Worm (Caenorhabditis elegans) whole organism, L1 larva: ENCODE results near the gene F46H5.5.

Experiments
- Y116A8C.19 ChIP-seq: sonication (generic microtip); optimal IDR thresholded peaks from 2 replicates; lab custom pipeline; 2016; ENCODE audit warnings: missing compliant biosample characterization, missing genetic modification characterization, borderline replicate concordance
- alr-1 ChIP-seq: fragments of 200-800 bp; sonication (Bioruptor generic); optimal IDR thresholded peaks from 2 replicates; lab custom pipeline; 2018; ENCODE audit warnings: borderline replicate concordance, mild to moderate bottlenecking, missing genetic modification characterization, missing compliant biosample characterization
- ama-1 ChIP-seq: fragments of 150-350 bp; optimal IDR thresholded peaks from 2 replicates; lab custom pipeline; 2014
- blmp-1 ChIP-seq: fragments of 150-350 bp; optimal IDR thresholded peaks from 2 replicates; lab custom pipeline; 2014; ENCODE audit warnings: missing biosample characterization, missing genetic modification characterization
- ceh-8 ChIP-seq: fragments of 200-800 bp; sonication (Bioruptor generic); optimal IDR thresholded peaks from 2 replicates; lab custom pipeline; 2018; ENCODE audit warnings: mild to moderate bottlenecking, missing genetic modification characterization, moderate library complexity, missing compliant biosample characterization
- ceh-82 ChIP-seq, 3 experiments: fragments of 150-350 bp in 1 of 3; sonication (generic microtip) in 2 of 3; optimal IDR thresholded peaks; 2 replicates each; lab custom pipeline; 2014 to 2017; ENCODE audit warnings: missing biosample characterization in 3 of 3, missing genetic modification characterization in 3 of 3
- ceh-90 ChIP-seq: sonication (generic microtip); optimal IDR thresholded peaks from 2 replicates; lab custom pipeline; 2016; ENCODE audit warnings: missing genetic modification characterization, missing compliant biosample characterization
- ces-1 ChIP-seq: fragments of 150-350 bp; optimal IDR thresholded peaks from 2 replicates; lab custom pipeline; 2014; ENCODE audit warnings: missing biosample characterization, missing genetic modification reagents, missing genetic modification characterization
- dpl-1 ChIP-seq, 3 experiments: fragments of 150-350 bp in 2 of 3; sonication (generic microtip) in 1 of 3; optimal IDR thresholded peaks; 2 replicates each; lab custom pipeline; 2014 to 2017; ENCODE audit warnings: missing biosample characterization in 3 of 3, missing genetic modification characterization in 3 of 3, missing genetic modification reagents in 3 of 3
- efl-1 ChIP-seq, 4 experiments: fragments of 150-350 bp; optimal IDR thresholded peaks in 3 of 4; peaks in 1 of 4; 1 replicate in 1 of 4; 2 replicates in 3 of 4; lab custom pipeline; 2014; ENCODE audit warnings: missing biosample characterization in 2 of 4, missing genetic modification characterization in 2 of 4, missing genetic modification reagents in 2 of 4
- egl-27 ChIP-seq, 2 experiments: fragments of 150-350 bp in 1 of 2; sonication (generic microtip); optimal IDR thresholded peaks; 3 replicates each; lab custom pipeline; 2017 to 2018; ENCODE audit warnings: missing biosample characterization in 2 of 2, missing genetic modification characterization in 2 of 2, missing genetic modification reagents in 2 of 2
- elt-2 ChIP-seq: sonication (generic microtip); optimal IDR thresholded peaks from 2 replicates; lab custom pipeline; 2016; ENCODE audit warnings: missing genetic modification characterization, mild to moderate bottlenecking, inconsistent platforms, missing compliant biosample characterization, missing genetic modification reagents
- fkh-8 ChIP-seq: sonication (generic microtip); optimal IDR thresholded peaks from 2 replicates; lab custom pipeline; 2016; ENCODE audit warnings: mild to moderate bottlenecking, missing genetic modification characterization, missing compliant biosample characterization
- hpl-2 ChIP-seq: fragments of 150-350 bp; optimal IDR thresholded peaks from 2 replicates; lab custom pipeline; 2014; ENCODE audit warnings: missing biosample characterization, missing genetic modification reagents, missing genetic modification characterization
- isw-1 ChIP-seq: fragments of 200-800 bp; sonication (Bioruptor generic); IDR thresholded peaks from 2 replicates; pipeline ENCODE4 v1.3.6; 2022; ENCODE audit warnings: missing genetic modification characterization, missing compliant biosample characterization
- lin-13 ChIP-seq: fragments of 150-350 bp; optimal IDR thresholded peaks from 2 replicates; lab custom pipeline; 2014; ENCODE audit warnings: missing biosample characterization, missing genetic modification reagents, missing genetic modification characterization
- lin-14 ChIP-seq: fragments of 200-800 bp; sonication (Bioruptor generic); optimal IDR thresholded peaks from 2 replicates; lab custom pipeline; 2018; ENCODE audit warnings: mild to moderate bottlenecking, missing genetic modification characterization, moderate library complexity, missing compliant biosample characterization
- lir-3 ChIP-seq: sonication (generic microtip); optimal IDR thresholded peaks from 2 replicates; lab custom pipeline; 2016; ENCODE audit warnings: mild to moderate bottlenecking, missing genetic modification characterization, moderate library complexity, missing compliant biosample characterization; ENCODE audit not compliant: poor library complexity
- lsy-2 ChIP-seq, 2 experiments: fragments of 150-350 bp; optimal IDR thresholded peaks; 2 replicates each; lab custom pipeline; 2014; ENCODE audit warnings: missing biosample characterization in 2 of 2, missing genetic modification characterization in 2 of 2
- mef-2 ChIP-seq: fragments of 150-350 bp; optimal IDR thresholded peaks from 2 replicates; lab custom pipeline; 2014; ENCODE audit warnings: missing biosample characterization, missing genetic modification characterization
- mep-1 ChIP-seq: fragments of 150-350 bp; optimal IDR thresholded peaks from 2 replicates; lab custom pipeline; 2014; ENCODE audit warnings: missing biosample characterization, missing genetic modification characterization
- nhr-12 ChIP-seq: sonication (generic microtip); optimal IDR thresholded peaks from 2 replicates; lab custom pipeline; 2017; ENCODE audit warnings: missing biosample characterization, missing genetic modification characterization
- nhr-19 ChIP-seq: fragments of 200-800 bp; sonication (Bioruptor generic); conservative IDR thresholded peaks from 2 replicates; pipeline ENCODE4 v1.3.6; 2022; ENCODE audit warnings: missing genetic modification characterization, missing compliant biosample characterization
- nhr-20 ChIP-seq: sonication (generic microtip); optimal IDR thresholded peaks from 2 replicates; lab custom pipeline; 2016; ENCODE audit warnings: mild to moderate bottlenecking, missing genetic modification characterization, missing compliant biosample characterization
- nhr-28 ChIP-seq: fragments of 150-350 bp; optimal IDR thresholded peaks from 2 replicates; lab custom pipeline; 2014; ENCODE audit warnings: missing biosample characterization, missing genetic modification characterization
- nhr-47 ChIP-seq: sonication (generic microtip); optimal IDR thresholded peaks from 2 replicates; lab custom pipeline; 2016; ENCODE audit warnings: mild to moderate bottlenecking, missing genetic modification characterization, moderate library complexity, missing compliant biosample characterization
- nhr-76 ChIP-seq: sonication (generic microtip); optimal IDR thresholded peaks from 2 replicates; lab custom pipeline; 2017; ENCODE audit warnings: missing biosample characterization, missing genetic modification characterization
- nhr-77 ChIP-seq: fragments of 150-350 bp; optimal IDR thresholded peaks from 2 replicates; lab custom pipeline; 2014; ENCODE audit warnings: missing biosample characterization, missing genetic modification characterization
- nhr-85 ChIP-seq: sonication (generic microtip); peaks from one replicate; lab custom pipeline; 2016; ENCODE audit warnings: missing genetic modification characterization, inconsistent platforms, missing compliant biosample characterization
- pqm-1 ChIP-seq: sonication (generic microtip); optimal IDR thresholded peaks from 3 replicates; lab custom pipeline; 2017; ENCODE audit warnings: missing biosample characterization, missing genetic modification characterization
- skn-1 ChIP-seq: fragments of 150-350 bp; optimal IDR thresholded peaks from 2 replicates; lab custom pipeline; 2014; ENCODE audit warnings: missing biosample characterization, missing genetic modification characterization
- snpc-4 ChIP-seq: fragments of 150-350 bp; optimal IDR thresholded peaks from 2 replicates; lab custom pipeline; 2014; ENCODE audit warnings: missing biosample characterization, missing genetic modification characterization
- unc-30 ChIP-seq: sonication (generic microtip); optimal IDR thresholded peaks from 2 replicates; lab custom pipeline; 2017; ENCODE audit warnings: missing biosample characterization, missing genetic modification characterization
- unc-86 ChIP-seq: sonication (generic microtip); optimal IDR thresholded peaks from 2 replicates; lab custom pipeline; 2016; ENCODE audit warnings: missing genetic modification characterization, missing compliant biosample characterization
- unc-98 ChIP-seq: fragments of 200-800 bp; sonication (Bioruptor generic); IDR thresholded peaks from 2 replicates; pipeline ENCODE4 v1.3.6; 2022; ENCODE audit warnings: missing genetic modification characterization, missing compliant biosample characterization
- vab-15 ChIP-seq: sonication (generic microtip); optimal IDR thresholded peaks from 2 replicates; lab custom pipeline; 2017; ENCODE audit warnings: missing genotype, mild to moderate bottlenecking, missing genetic modification characterization, missing compliant biosample characterization
- ztf-11 ChIP-seq, 2 experiments: sonication (generic microtip); optimal IDR thresholded peaks; 2 replicates each; lab custom pipeline; 2016 to 2017; ENCODE audit warnings: missing genetic modification characterization in 2 of 2, missing biosample characterization in 1 of 2, missing compliant biosample characterization in 1 of 2

The F46H5.5 gene

DNA sequence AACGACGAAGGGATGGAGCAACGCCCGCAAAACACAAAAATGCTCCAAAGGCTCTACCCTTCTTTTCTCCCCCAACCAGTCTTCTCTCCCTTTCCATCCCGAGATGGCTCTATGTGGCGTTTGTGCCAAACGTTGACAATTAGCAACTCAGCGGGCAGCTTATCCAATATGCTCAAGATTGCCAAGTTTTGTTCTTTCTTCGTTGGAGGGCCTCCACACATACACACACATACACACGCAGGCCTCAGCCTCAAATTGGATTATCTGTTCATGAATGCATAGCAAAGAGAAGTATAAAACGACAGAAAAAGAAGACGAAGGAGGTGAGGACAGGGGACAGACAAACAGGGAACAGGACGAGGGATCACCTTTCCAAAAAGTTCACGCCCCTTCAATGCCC lies 24.6 kb upstream of the F46H5.5 start:
- TF ChIP-seq lin-14 (GFP tag; lab: Kevin White, UChicago) (peak; percentile 74), ceh-82 (tag; optimal IDR thresholded peaks at IDR 0.05; lab: Kevin White, UChicago) (peak in 1 of 3 experiments; percentile 12), ceh-8 (GFP tag; lab: Kevin White, UChicago) (peak; percentile 27), ces-1 (GFP tag; lab: Kevin White, UChicago) (no peak), nhr-20 (tag; lab: Kevin White, UChicago) (no peak), snpc-4 (tag; lab: Kevin White, UChicago) (no peak), fkh-8 (tag; lab: Kevin White, UChicago) (no peak)

ce11 chrX:7279671-7280389 lies 23.0 kb upstream of the F46H5.5 start, which contains the start of gene unc-10:
TSS of gene unc-10 (minus strand) at chrX:7280322.
- no peak for TF ChIP-seq Y116A8C.19 (tag; lab: Kevin White, UChicago)
- no peak for TF ChIP-seq hpl-2 (GFP tag; lab: Kevin White, UChicago)
- TF ChIP-seq elt-2 (tag; lab: Kevin White, UChicago) = no peak
- TF ChIP-seq nhr-28 = no peak
- TF ChIP-seq ama-1 (lab: Kevin White, UChicago) = no peak
- TF ChIP-seq alr-1 = no peak
- no peak for TF ChIP-seq nhr-19
- TF ChIP-seq skn-1 (tag; lab: Kevin White, UChicago) = no peak
- TF ChIP-seq lsy-2 (tag; optimal IDR thresholded peaks at IDR 0.05; lab: Kevin White, UChicago) = no peak
- no peak for TF ChIP-seq nhr-77
- no peak for TF ChIP-seq ceh-90 (tag; lab: Kevin White, UChicago)
- no peak for TF ChIP-seq lin-13 (GFP tag; lab: Kevin White, UChicago)
- no peak for TF ChIP-seq ztf-11 (tag; optimal IDR thresholded peaks at IDR 0.05; lab: Kevin White, UChicago)
- no peak for TF ChIP-seq nhr-76 (tag; lab: Kevin White, UChicago)
- TF ChIP-seq unc-86 (tag; lab: Kevin White, UChicago) = no peak
- no peak for TF ChIP-seq lin-14 (GFP tag; lab: Kevin White, UChicago)
- no peak for TF ChIP-seq egl-27 (tag; optimal IDR thresholded peaks at IDR 0.05; lab: Kevin White, UChicago)
- no peak for TF ChIP-seq blmp-1 (tag; lab: Kevin White, UChicago)
- TF ChIP-seq isw-1 (GFP tag; lab: Robert Waterston, UW) = no peak

DNA sequence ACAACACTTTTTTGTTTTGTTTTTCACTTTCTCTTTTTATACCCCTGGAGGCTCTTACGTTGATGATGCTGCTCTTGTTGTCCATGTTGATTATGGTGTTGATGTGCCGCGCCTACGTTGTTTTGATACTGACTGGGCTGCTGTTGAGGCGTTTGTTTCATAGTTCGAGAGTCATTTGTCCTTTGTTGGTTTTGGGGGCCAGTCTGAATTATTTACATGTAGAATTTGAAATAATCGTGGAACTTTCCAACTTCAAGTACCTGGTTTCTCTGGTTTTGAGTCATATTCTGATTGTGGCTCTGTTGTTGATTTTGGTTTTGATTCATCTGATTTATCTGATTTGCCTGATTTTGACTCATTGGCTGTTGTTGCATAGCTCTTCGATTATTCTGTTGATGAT lies 21.3 kb upstream of the F46H5.5 start:
- TF ChIP-seq vab-15 (tag; lab: Kevin White, UChicago) (no peak), nhr-20 (tag; lab: Kevin White, UChicago) (no peak), ceh-8 (GFP tag; lab: Kevin White, UChicago) (no peak), ceh-82 (tag; optimal IDR thresholded peaks at IDR 0.05; lab: Kevin White, UChicago) (no peak), unc-98 (no peak), pqm-1 (tag; lab: Kevin White, UChicago) (no peak), efl-1 (optimal IDR thresholded peaks at IDR 0.05; lab: Kevin White, UChicago) (no peak), efl-1 (GFP tag; optimal IDR thresholded peaks at IDR 0.05 in 1 of 2; lab: Kevin White, UChicago) (no peak), nhr-85 (no peak), nhr-12 (tag; lab: Kevin White, UChicago) (no peak), lir-3 (no peak), unc-30 (tag; lab: Kevin White, UChicago) (no peak), nhr-47 (tag; lab: Kevin White, UChicago) (no peak), nhr-19 (no peak), mep-1 (tag; lab: Kevin White, UChicago) (no peak), skn-1 (tag; lab: Kevin White, UChicago) (no peak), dpl-1 (GFP tag; optimal IDR thresholded peaks at IDR 0.05; lab: Kevin White, UChicago) (no peak), mef-2 (tag; lab: Kevin White, UChicago) (no peak)
- TF ChIP-seq, all 84 proteins: peak for 0
